Worm (Caenorhabditis elegans) whole organism, L4 larva: ENCODE measurements around the gene C30G12.1.

ENCODE experiments used
- F10B5.3 ChIP-seq: sonication (generic microtip); optimal IDR thresholded peaks from 2 replicates; lab custom pipeline; 2016; ENCODE audit warnings: mild to moderate bottlenecking, missing genetic modification characterization, missing compliant biosample characterization
- F49E8.2 ChIP-seq: sonication (generic microtip); optimal IDR thresholded peaks from 2 replicates; lab custom pipeline; 2016; ENCODE audit warnings: missing compliant biosample characterization, mild to moderate bottlenecking, missing genetic modification characterization, borderline replicate concordance
- T20F7.1 ChIP-seq: fragments of 200-800 bp; sonication (Bioruptor generic); optimal IDR thresholded peaks from 2 replicates; lab custom pipeline; 2018; ENCODE audit warnings: mild to moderate bottlenecking, missing genetic modification characterization, missing compliant biosample characterization
- T26A8.4 ChIP-seq: fragments of 200-800 bp; sonication (Bioruptor generic); IDR thresholded peaks from 2 replicates; pipeline ENCODE4 v1.3.6; 2022; ENCODE audit warnings: missing genetic modification characterization, missing compliant biosample characterization
- Y48G9A.11 ChIP-seq: fragments of 200-800 bp; sonication (Bioruptor generic); IDR thresholded peaks from 2 replicates; pipeline ENCODE4 v1.3.6; 2022; ENCODE audit warnings: missing genetic modification reagents, missing genetic modification characterization, missing compliant biosample characterization
- ZK337.2 ChIP-seq: fragments of 200-800 bp; sonication (Bioruptor generic); IDR thresholded peaks from 2 replicates; pipeline ENCODE4 v1.3.6; 2022; ENCODE audit warnings: missing genetic modification reagents, missing genetic modification characterization, missing compliant biosample characterization
- aha-1 ChIP-seq: fragments of 150-350 bp; peaks from one replicate; lab custom pipeline; 2014; ENCODE audit warnings: missing biosample characterization, missing genetic modification characterization
- ces-1 ChIP-seq: fragments of 150-350 bp; sonication (generic microtip); optimal IDR thresholded peaks from 4 replicates; lab custom pipeline; 2014; ENCODE audit warnings: missing biosample characterization, missing genetic modification reagents, missing genetic modification characterization
- cey-2 ChIP-seq: sonication (generic microtip); optimal IDR thresholded peaks from 3 replicates; lab custom pipeline; 2017; ENCODE audit warnings: missing genetic modification characterization, mild to moderate bottlenecking, missing compliant biosample characterization, antibody characterized with exemption, borderline replicate concordance; ENCODE audit not compliant: insufficient read depth
- daf-16 ChIP-seq, 3 experiments: sonication (generic microtip); optimal IDR thresholded peaks; 2 replicates each; lab custom pipeline; 2016 to 2017; ENCODE audit warnings: missing genetic modification characterization in 3 of 3, missing genetic modification reagents in 3 of 3, mild to moderate bottlenecking in 2 of 3, missing compliant biosample characterization in 2 of 3, missing biosample characterization in 1 of 3, moderate library complexity in 1 of 3
- dpl-1 ChIP-seq: fragments of 150-350 bp; optimal IDR thresholded peaks from 2 replicates; lab custom pipeline; 2014; ENCODE audit warnings: missing biosample characterization, missing genetic modification reagents, missing genetic modification characterization
- duxl-1 ChIP-seq: sonication (generic microtip); optimal IDR thresholded peaks from 2 replicates; lab custom pipeline; 2016; ENCODE audit warnings: mild to moderate bottlenecking, missing genetic modification characterization, moderate library complexity, missing compliant biosample characterization; ENCODE audit not compliant: poor library complexity
- hif-1 ChIP-seq, 2 experiments: sonication (generic microtip); optimal IDR thresholded peaks; 2 replicates each; lab custom pipeline; 2016 to 2017; ENCODE audit warnings: missing compliant biosample characterization in 2 of 2, missing genetic modification characterization in 2 of 2, missing genetic modification reagents in 2 of 2, missing genotype in 2 of 2, mild to moderate bottlenecking in 1 of 2
- hlh-11 ChIP-seq: fragments of 200-800 bp; sonication (Bioruptor generic); optimal IDR thresholded peaks from 2 replicates; lab custom pipeline; 2018; ENCODE audit warnings: mild to moderate bottlenecking, missing genetic modification characterization, missing compliant biosample characterization
- hmg-1.1 ChIP-seq: fragments of 200-800 bp; sonication (Bioruptor generic); IDR thresholded peaks from 2 replicates; pipeline ENCODE4 v1.3.6; 2022; ENCODE audit warnings: missing genetic modification reagents, missing genetic modification characterization, missing compliant biosample characterization
- jun-1 ChIP-seq: fragments of 150-350 bp; optimal IDR thresholded peaks from 2 replicates; lab custom pipeline; 2014; ENCODE audit warnings: missing biosample characterization, missing genetic modification reagents, missing genetic modification characterization
- lin-13 ChIP-seq: fragments of 150-350 bp; optimal IDR thresholded peaks from 2 replicates; lab custom pipeline; 2014; ENCODE audit warnings: missing biosample characterization, missing genetic modification reagents, missing genetic modification characterization
- lin-15B ChIP-seq: fragments of 150-350 bp; sonication (generic microtip); optimal IDR thresholded peaks from 3 replicates; lab custom pipeline; 2014; ENCODE audit warnings: missing biosample characterization, missing genetic modification characterization
- lin-29 ChIP-seq: fragments of 200-800 bp; sonication (Bioruptor generic); IDR thresholded peaks from 2 replicates; pipeline ENCODE4 v1.3.6; 2022; ENCODE audit warnings: missing genetic modification reagents, missing genetic modification characterization, missing compliant biosample characterization
- lin-38 ChIP-seq: fragments of 200-800 bp; sonication (Bioruptor generic); IDR thresholded peaks from 2 replicates; pipeline ENCODE4 v1.3.6; 2022; ENCODE audit warnings: missing genetic modification reagents, missing genetic modification characterization, missing compliant biosample characterization
- lin-39 ChIP-seq: fragments of 150-350 bp; optimal IDR thresholded peaks from 2 replicates; lab custom pipeline; 2014; ENCODE audit warnings: missing biosample characterization, missing genetic modification reagents, missing genetic modification characterization
- lsy-2 ChIP-seq, 2 experiments: fragments of 150-350 bp in 1 of 2; sonication (generic microtip) in 1 of 2; optimal IDR thresholded peaks; 2 replicates each; lab custom pipeline; 2014 to 2017; ENCODE audit warnings: missing biosample characterization in 2 of 2, missing genetic modification characterization in 2 of 2
- mdl-1 ChIP-seq, 2 experiments: fragments of 150-350 bp in 1 of 2; sonication (generic microtip) in 1 of 2; optimal IDR thresholded peaks; 2 replicates each; lab custom pipeline; 2014 to 2017; ENCODE audit warnings: missing biosample characterization in 2 of 2, missing genetic modification characterization in 2 of 2
- mes-2 ChIP-seq: sonication (generic microtip); optimal IDR thresholded peaks from 2 replicates; lab custom pipeline; 2016; ENCODE audit warnings: missing genotype, mild to moderate bottlenecking, missing genetic modification characterization, missing compliant biosample characterization; ENCODE audit not compliant: poor library complexity, severe bottlenecking
- mxl-2 ChIP-seq: fragments of 200-800 bp; sonication (Bioruptor generic); conservative IDR thresholded peaks from 2 replicates; pipeline ENCODE4 v1.3.6; 2022; ENCODE audit warnings: missing genetic modification reagents, missing genetic modification characterization, missing compliant biosample characterization
- nhr-11 ChIP-seq: fragments of 150-350 bp; optimal IDR thresholded peaks from 2 replicates; lab custom pipeline; 2014; ENCODE audit warnings: missing biosample characterization, missing genetic modification characterization
- nhr-111 ChIP-seq: fragments of 200-800 bp; sonication (Bioruptor generic); optimal IDR thresholded peaks from 2 replicates; lab custom pipeline; 2018; ENCODE audit warnings: mild to moderate bottlenecking, missing genetic modification characterization, missing compliant biosample characterization
- nhr-237 ChIP-seq: sonication (generic microtip); optimal IDR thresholded peaks from 2 replicates; lab custom pipeline; 2017; ENCODE audit warnings: missing biosample characterization, missing genetic modification characterization
- nhr-6 ChIP-seq: fragments of 150-350 bp; optimal IDR thresholded peaks from 2 replicates; lab custom pipeline; 2014; ENCODE audit warnings: missing biosample characterization, missing genetic modification characterization
- php-3 ChIP-seq: fragments of 200-800 bp; sonication (Bioruptor generic); IDR thresholded peaks from 2 replicates; pipeline ENCODE4 v1.3.6; 2022; ENCODE audit warnings: missing genetic modification reagents, missing genetic modification characterization, missing compliant biosample characterization
- set-16 ChIP-seq: fragments of 200-800 bp; sonication (Bioruptor generic); IDR thresholded peaks from 2 replicates; pipeline ENCODE4 v1.3.6; 2022; ENCODE audit warnings: missing genetic modification reagents, missing genetic modification characterization, missing compliant biosample characterization
- snpc-1.2 ChIP-seq: fragments of 200-800 bp; sonication (Bioruptor generic); IDR thresholded peaks from 2 replicates; pipeline ENCODE4 v1.3.6; 2022; ENCODE audit warnings: missing genetic modification reagents, missing genetic modification characterization, missing compliant biosample characterization
- spr-1 ChIP-seq: sonication (generic microtip); optimal IDR thresholded peaks from 2 replicates; lab custom pipeline; 2016; ENCODE audit warnings: mild to moderate bottlenecking, missing genetic modification characterization, missing compliant biosample characterization
- unc-130 ChIP-seq: sonication (generic microtip); optimal IDR thresholded peaks from 2 replicates; lab custom pipeline; 2016; ENCODE audit warnings: missing genetic modification reagents, missing genetic modification characterization, missing compliant biosample characterization
- zag-1 ChIP-seq: fragments of 150-350 bp; optimal IDR thresholded peaks from 2 replicates; lab custom pipeline; 2014; ENCODE audit warnings: missing biosample characterization, missing genetic modification characterization
- zfp-3 ChIP-seq: fragments of 200-800 bp; sonication (Bioruptor generic); conservative IDR thresholded peaks from 2 replicates; pipeline ENCODE4 v1.3.6; 2022; ENCODE audit warnings: missing genetic modification reagents, missing genetic modification characterization, missing compliant biosample characterization
- zip-11 ChIP-seq: fragments of 200-800 bp; sonication (Bioruptor generic); IDR thresholded peaks from 2 replicates; pipeline ENCODE4 v1.3.6; 2022; ENCODE audit warnings: missing genetic modification characterization, missing compliant biosample characterization

Gene C30G12.1

DNA sequence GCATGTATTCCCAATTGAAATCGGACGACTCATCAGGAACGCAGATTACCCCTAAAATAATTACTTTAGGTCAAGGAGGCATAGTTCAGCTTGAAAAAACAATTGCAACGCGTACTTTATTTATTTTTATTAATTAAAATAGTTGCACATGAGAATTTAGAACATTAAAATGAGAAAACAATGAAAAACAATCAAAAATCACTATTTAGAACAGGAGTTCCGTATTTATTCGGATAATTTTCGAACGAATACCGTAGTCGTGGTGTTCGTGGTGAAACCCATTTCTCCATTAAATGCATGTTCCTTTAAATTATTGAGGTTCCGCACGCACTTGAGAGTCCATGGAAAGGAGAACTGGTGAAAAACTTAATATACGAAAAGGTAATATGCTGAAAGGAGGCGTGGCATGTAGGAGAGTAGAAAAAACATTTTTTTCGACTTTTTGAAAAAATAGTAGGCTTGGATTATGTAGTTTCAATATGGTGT, 902 bp upstream of the C30G12.1 start, which contains the start of gene puf-8:
TSS of gene puf-8 (minus strand) at position 51 of the 486 bp plus-strand sequence.
- TF ChIP-seq nhr-237 (tag; lab: Kevin White, UChicago) (no peak), zip-11 (GFP tag; lab: Robert Waterston, UW) (no peak), zag-1 (tag; lab: Kevin White, UChicago) (no peak), lin-29 (no peak)

DNA sequence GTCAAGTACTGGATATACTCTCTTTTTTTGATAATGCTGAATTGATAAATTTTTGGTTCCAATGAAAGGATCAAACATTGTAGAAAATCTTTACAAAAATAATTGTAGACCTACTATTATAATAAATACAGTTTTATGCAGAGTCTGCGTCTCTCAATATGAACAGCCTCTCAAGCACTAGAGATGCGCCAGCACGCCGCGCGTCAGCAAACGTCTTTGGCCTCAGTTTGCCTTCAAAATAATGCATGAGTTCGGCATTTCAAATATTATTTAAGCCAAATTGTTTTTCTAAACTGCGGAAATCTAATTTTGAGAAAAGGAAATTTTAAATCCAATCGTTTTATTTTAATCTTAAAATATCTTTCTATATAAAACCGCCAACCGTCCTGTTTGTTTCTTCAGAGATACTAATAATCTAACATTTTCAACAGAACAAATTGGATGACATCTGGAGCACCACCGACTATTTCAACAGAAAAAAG, 2.6 kb downstream of the C30G12.1 start, which contains the start of gene cul-4:
TSS of gene cul-4 (plus strand) at position 432 of the 482 bp plus-strand sequence.
- peak; percentile 59 for TF ChIP-seq spr-1 (tag; lab: Kevin White, UChicago)
- TF ChIP-seq hif-1 (tag; optimal IDR thresholded peaks at IDR 0.05; lab: Kevin White, UChicago): no peak
- TF ChIP-seq daf-16 (GFP tag; optimal IDR thresholded peaks at IDR 0.05; lab: Kevin White, UChicago): peak in 1 of 2 experiments; percentile 5
- TF ChIP-seq daf-16 (tag; optimal IDR thresholded peaks at IDR 0.05; lab: Kevin White, UChicago): no peak
- no peak for TF ChIP-seq set-16 (GFP tag; lab: Robert Waterston, UW)
- TF ChIP-seq Y48G9A.11 (GFP tag; lab: Robert Waterston, UW): peak; percentile 82
- TF ChIP-seq lin-38 (GFP tag; lab: Robert Waterston, UW): peak; percentile 84
- TF ChIP-seq jun-1 (tag; lab: Kevin White, UChicago): peak; percentile 27
- TF ChIP-seq hlh-11: peak; percentile 75
- TF ChIP-seq nhr-111 (GFP tag; lab: Kevin White, UChicago): no peak
- peak; percentile 78 for TF ChIP-seq dpl-1 (GFP tag; lab: Kevin White, UChicago)
- no peak for TF ChIP-seq lsy-2 (tag; optimal IDR thresholded peaks at IDR 0.05; lab: Kevin White, UChicago)
- peak; percentile 48 for TF ChIP-seq hmg-1.1 (GFP tag; lab: Robert Waterston, UW)
- TF ChIP-seq F10B5.3 (tag; lab: Kevin White, UChicago): peak; percentile 40
- TF ChIP-seq ces-1: no peak
- 0 out of 2 replicates have a peak, but pooled peaks have one; percentile 64 for TF ChIP-seq snpc-1.2
- no peak for TF ChIP-seq mdl-1 (tag; optimal IDR thresholded peaks at IDR 0.05; lab: Kevin White, UChicago)
- TF ChIP-seq nhr-11 (tag; lab: Kevin White, UChicago): no peak
- peak; percentile 13 for TF ChIP-seq lin-15B (tag; lab: Kevin White, UChicago)
- TF ChIP-seq T26A8.4 (GFP tag; lab: Robert Waterston, UW): 0 out of 2 replicates have a peak, but pooled peaks have one; percentile 50
- TF ChIP-seq F49E8.2: peak; percentile 90
- peak; percentile 87 for TF ChIP-seq duxl-1 (tag; lab: Kevin White, UChicago)
- TF ChIP-seq php-3 (GFP tag; lab: Robert Waterston, UW): peak; percentile 23; the same call in 1 of the 2 replicates
- TF ChIP-seq mes-2 (tag; lab: Kevin White, UChicago): peak; percentile 92
- peak; percentile 30 for TF ChIP-seq nhr-6 (tag; lab: Kevin White, UChicago)
- peak; percentile 71 for TF ChIP-seq unc-130 (GFP tag; lab: Kevin White, UChicago)
- TF ChIP-seq lin-13: peak; percentile 25
- peak; percentile 49 for TF ChIP-seq T20F7.1
- TF ChIP-seq aha-1 (tag; lab: Kevin White, UChicago): peak; percentile 96

DNA sequence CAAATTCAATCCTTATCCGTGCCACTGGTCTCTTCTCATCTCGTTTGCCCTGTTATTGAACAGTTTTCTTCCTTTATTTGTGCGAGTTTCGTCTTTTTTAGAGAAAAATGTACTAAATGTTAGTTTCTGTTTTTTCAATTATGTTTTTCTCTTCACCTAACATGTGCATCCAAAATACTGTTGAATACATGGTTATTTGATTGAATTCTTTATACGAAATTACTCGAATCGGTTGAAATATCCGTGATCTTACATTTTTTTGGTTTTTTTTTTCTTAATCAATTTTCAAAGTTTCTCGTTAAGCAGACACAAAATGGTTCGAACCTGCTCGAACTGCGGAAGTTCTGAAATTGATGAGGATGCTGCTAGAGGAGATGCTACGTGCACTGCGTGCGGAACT, 6.4 kb downstream of the C30G12.1 start, which contains the start of gene brf-1:
TSS of gene brf-1 (plus strand) at position 301 of the 400 bp plus-strand sequence.
- no peak for TF ChIP-seq mdl-1 (tag; optimal IDR thresholded peaks at IDR 0.05; lab: Kevin White, UChicago)
- no peak for TF ChIP-seq ZK337.2 (GFP tag; lab: Robert Waterston, UW)
- no peak for TF ChIP-seq mxl-2 (GFP tag; lab: Robert Waterston, UW)
- TF ChIP-seq hif-1 (tag; optimal IDR thresholded peaks at IDR 0.05; lab: Kevin White, UChicago): no peak
- no peak for TF ChIP-seq cey-2 (tag; lab: Kevin White, UChicago)
- no peak for TF ChIP-seq zfp-3
- TF ChIP-seq F49E8.2: no peak
- no peak for TF ChIP-seq lin-39 (tag; lab: Kevin White, UChicago)
- no peak for TF ChIP-seq Y48G9A.11 (GFP tag; lab: Robert Waterston, UW)
